In the genomic region with DNA sequence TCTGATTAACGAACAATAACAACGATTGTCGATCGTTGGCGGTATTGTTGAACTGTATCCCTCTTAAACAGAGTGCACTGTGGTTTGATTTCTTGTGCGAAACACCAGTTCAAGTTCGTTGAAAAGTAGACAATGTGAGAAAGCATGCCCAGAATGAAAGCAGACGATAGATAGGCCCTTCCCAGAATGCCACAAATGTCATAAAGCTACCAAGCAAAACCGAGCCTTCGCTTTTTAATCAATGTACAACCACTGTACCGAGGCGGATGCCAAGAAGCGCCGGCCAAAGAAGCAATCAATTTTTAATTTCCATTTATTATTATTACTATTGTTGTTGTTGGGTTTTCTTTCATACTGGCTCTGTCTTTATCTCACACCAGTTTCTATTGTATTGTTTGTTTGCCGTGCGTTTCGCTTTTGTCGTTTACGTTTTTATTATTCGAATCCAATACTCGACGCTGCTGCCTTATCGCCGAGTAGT, we compare ENCODE assay signal across 1 fruit fly cellular context.
TF ChIP-seq lines count a peak whose summit lies in the region.

No protein-coding gene starts in this region.

TF ChIP-seq in whole organism, embryonic, 481 proteins besides CTCF, POLR2A, EP300 and RAD21 (continued from another document and continues in another):
- peak; percentile 9 for TF ChIP-seq CG10274 (GFP tag; optimal IDR thresholded peaks at IDR 0.05; lab: Kevin White, UChicago)
- TF ChIP-seq CG10267 (tag; optimal IDR thresholded peaks at IDR 0.05; lab: Kevin White, UChicago) = peak; percentile 52
- peak; percentile 77 for TF ChIP-seq CG4730 (GFP tag; IDR thresholded peaks at IDR 0.05; lab: Robert Waterston, UW)
- no peak for TF ChIP-seq CG6765 (GFP tag; optimal IDR thresholded peaks at IDR 0.05; lab: Kevin White, UChicago)
- peak; percentile 82 for TF ChIP-seq vfl (GFP tag; optimal IDR thresholded peaks at IDR 0.05; lab: Kevin White, UChicago)
- TF ChIP-seq CG17612 (GFP tag; IDR thresholded peaks at IDR 0.05; lab: Robert Waterston, UW) = peak; percentile 59; the same call in 1 of the 2 replicates
- TF ChIP-seq vnd (GFP tag; IDR thresholded peaks at IDR 0.05; lab: Robert Waterston, UW; ENCODE audit: partially characterized antibody) = no peak
- peak; percentile 70 for TF ChIP-seq dm (GFP tag; optimal IDR thresholded peaks at IDR 0.05; lab: Kevin White, UChicago)
- no peak for TF ChIP-seq HLH4C (GFP tag; IDR thresholded peaks at IDR 0.05; lab: Robert Waterston, UW; ENCODE audit: partially characterized antibody)
- peak; percentile 50 for TF ChIP-seq CG6254 (GFP tag; optimal IDR thresholded peaks at IDR 0.05; lab: Kevin White, UChicago)
- TF ChIP-seq tx (GFP tag; optimal IDR thresholded peaks at IDR 0.05; lab: Kevin White, UChicago) = peak; percentile 82
- TF ChIP-seq wor (GFP tag; IDR thresholded peaks at IDR 0.05; lab: Robert Waterston, UW) = peak; percentile 78
- peak; percentile 68; the same call in 1 of the 2 replicates for TF ChIP-seq CG16779 (GFP tag; IDR thresholded peaks at IDR 0.05; lab: Robert Waterston, UW)
- peak; percentile 84 for TF ChIP-seq CG7556 (GFP tag; optimal IDR thresholded peaks at IDR 0.05; lab: Kevin White, UChicago)
- no peak for TF ChIP-seq sna (GFP tag; IDR thresholded peaks at IDR 0.05; lab: Robert Waterston, UW; ENCODE audit: partially characterized antibody)
- TF ChIP-seq mam (GFP tag; optimal IDR thresholded peaks at IDR 0.05; lab: Kevin White, UChicago) = peak; percentile 89
- TF ChIP-seq zfh2 (GFP tag; optimal IDR thresholded peaks at IDR 0.05; lab: Kevin White, UChicago) = peak; percentile 82
- TF ChIP-seq dan (GFP tag; IDR thresholded peaks at IDR 0.05; lab: Robert Waterston, UW) = no peak
- peak; percentile 81 for TF ChIP-seq CG14014 (GFP tag; IDR thresholded peaks at IDR 0.05; lab: Robert Waterston, UW)
- peak; percentile 24 for TF ChIP-seq psq (GFP tag; optimal IDR thresholded peaks at IDR 0.05; lab: Kevin White, UChicago)
- peak; percentile 72 for TF ChIP-seq B-H1 (GFP tag; IDR thresholded peaks at IDR 0.05; lab: Robert Waterston, UW)
- peak; percentile 62 for TF ChIP-seq CG18262 (tag; optimal IDR thresholded peaks at IDR 0.05; lab: Kevin White, UChicago)
- TF ChIP-seq CG15269 (tag; optimal IDR thresholded peaks at IDR 0.05; lab: Kevin White, UChicago) = peak; percentile 88
- peak; percentile 79 for TF ChIP-seq cwo (GFP tag; optimal IDR thresholded peaks at IDR 0.05; lab: Kevin White, UChicago)
- peak; percentile 91 for TF ChIP-seq CG32532 (GFP tag; IDR thresholded peaks at IDR 0.05; lab: Robert Waterston, UW)
- TF ChIP-seq CG3838 (GFP tag; optimal IDR thresholded peaks at IDR 0.05; lab: Kevin White, UChicago) = peak; percentile 65
- peak; percentile 43; the same call in 2 of the 3 replicates for TF ChIP-seq sr (GFP tag; IDR thresholded peaks at IDR 0.05; lab: Robert Waterston, UW)
- peak; percentile 95 for TF ChIP-seq ci (GFP tag; IDR thresholded peaks at IDR 0.05; lab: Robert Waterston, UW)
- peak; percentile 82 for TF ChIP-seq ara (GFP tag; IDR thresholded peaks at IDR 0.05; lab: Robert Waterston, UW)
- TF ChIP-seq dimm (GFP tag; IDR thresholded peaks at IDR 0.05; lab: Robert Waterston, UW) = 0 out of 2 replicates have a peak, but pooled peaks have one; percentile 46
- TF ChIP-seq CG13123 (GFP tag; optimal IDR thresholded peaks at IDR 0.05; lab: Kevin White, UChicago) = peak; percentile 65
- TF ChIP-seq CG17829 (tag; optimal IDR thresholded peaks at IDR 0.05; lab: Kevin White, UChicago) = peak; percentile 47
- TF ChIP-seq Dip2 (GFP tag; IDR thresholded peaks at IDR 0.05; lab: Robert Waterston, UW) = 0 out of 2 replicates have a peak, but pooled peaks have one; percentile 36
- TF ChIP-seq Hey (tag; optimal IDR thresholded peaks at IDR 0.05; lab: Kevin White, UChicago) = peak; percentile 17
- no peak for TF ChIP-seq stwl (tag; optimal IDR thresholded peaks at IDR 0.05; lab: Kevin White, UChicago)
- no peak for TF ChIP-seq CG7271 (tag; optimal IDR thresholded peaks at IDR 0.05; lab: Kevin White, UChicago)
- no peak for TF ChIP-seq Dfd (GFP tag; optimal IDR thresholded peaks at IDR 0.05; lab: Kevin White, UChicago)
- peak; percentile 54 for TF ChIP-seq CG3163 (GFP tag; optimal IDR thresholded peaks at IDR 0.05; lab: Kevin White, UChicago)
- peak; percentile 78 for TF ChIP-seq CG8944 (GFP tag; optimal IDR thresholded peaks at IDR 0.05; lab: Kevin White, UChicago)
- TF ChIP-seq stc (GFP tag; IDR thresholded peaks at IDR 0.05; lab: Robert Waterston, UW) = peak; percentile 86
- TF ChIP-seq phol (tag; optimal IDR thresholded peaks at IDR 0.05; lab: Kevin White, UChicago) = peak; percentile 76
- TF ChIP-seq CG30403 (GFP tag; optimal IDR thresholded peaks at IDR 0.05; lab: Kevin White, UChicago) = peak; percentile 83
- peak; percentile 87 for TF ChIP-seq gro (GFP tag; optimal IDR thresholded peaks at IDR 0.05; lab: Kevin White, UChicago)
- TF ChIP-seq CG13287 (GFP tag; IDR thresholded peaks at IDR 0.05; lab: Robert Waterston, UW; ENCODE audit: partially characterized antibody) = peak; percentile 28; the same call in 1 of the 2 replicates
- TF ChIP-seq sens-2 (GFP tag; IDR thresholded peaks at IDR 0.05; lab: Robert Waterston, UW) = peak; percentile 27; the same call in 1 of the 2 replicates
- TF ChIP-seq CG8765 (GFP tag; IDR thresholded peaks at IDR 0.05; lab: Robert Waterston, UW) = peak; percentile 57; the same call in 1 of the 2 replicates
- TF ChIP-seq CG4707 (GFP tag; optimal IDR thresholded peaks at IDR 0.05; lab: Kevin White, UChicago) = peak; percentile 74
- TF ChIP-seq luna (GFP tag; optimal IDR thresholded peaks at IDR 0.05; lab: Kevin White, UChicago) = peak; percentile 51
- peak; percentile 63 for TF ChIP-seq disco-r (GFP tag; optimal IDR thresholded peaks at IDR 0.05; lab: Kevin White, UChicago)
- TF ChIP-seq dysf (GFP tag; IDR thresholded peaks at IDR 0.05; lab: Robert Waterston, UW) = peak; percentile 90
- peak; percentile 76 for TF ChIP-seq ems (GFP tag; optimal IDR thresholded peaks at IDR 0.05; lab: Kevin White, UChicago)
- peak; percentile 43 for TF ChIP-seq CG17802 (tag; optimal IDR thresholded peaks at IDR 0.05; lab: Kevin White, UChicago)
- TF ChIP-seq ken (GFP tag; IDR thresholded peaks at IDR 0.05; lab: Robert Waterston, UW) = peak; percentile 87
- peak; percentile 96 for TF ChIP-seq sens (GFP tag; lab: Kevin White, UChicago)
- TF ChIP-seq CG12071 (GFP tag; optimal IDR thresholded peaks at IDR 0.05; lab: Kevin White, UChicago) = peak; percentile 87
- TF ChIP-seq CG10431 (GFP tag; optimal IDR thresholded peaks at IDR 0.05; lab: Kevin White, UChicago) = no peak
- peak; percentile 87 for TF ChIP-seq HLH3B (GFP tag; IDR thresholded peaks at IDR 0.05; lab: Robert Waterston, UW)
- TF ChIP-seq CG11695 (GFP tag; IDR thresholded peaks at IDR 0.05; lab: Robert Waterston, UW) = peak; percentile 89
- TF ChIP-seq CG10565 (GFP tag; optimal IDR thresholded peaks at IDR 0.05; lab: Kevin White, UChicago) = no peak
- peak; percentile 75 for TF ChIP-seq nau (GFP tag; optimal IDR thresholded peaks at IDR 0.05; lab: Kevin White, UChicago)
- peak; percentile 78 for TF ChIP-seq onecut (GFP tag; IDR thresholded peaks at IDR 0.05; lab: Robert Waterston, UW)
- TF ChIP-seq Stat92E (GFP tag; optimal IDR thresholded peaks at IDR 0.05; lab: Kevin White, UChicago) = no peak
- peak; percentile 56 for TF ChIP-seq gcm2 (GFP tag; optimal IDR thresholded peaks at IDR 0.05; lab: Kevin White, UChicago)
- TF ChIP-seq CG13424 (tag; optimal IDR thresholded peaks at IDR 0.05; lab: Kevin White, UChicago) = peak; percentile 63
- peak; percentile 75 for TF ChIP-seq Blimp-1 (GFP tag; optimal IDR thresholded peaks at IDR 0.05; lab: Kevin White, UChicago)
- TF ChIP-seq rib (GFP tag; IDR thresholded peaks at IDR 0.05; lab: Robert Waterston, UW) = peak; percentile 68
- TF ChIP-seq CG15696 (tag; optimal IDR thresholded peaks at IDR 0.05; lab: Kevin White, UChicago) = no peak
- TF ChIP-seq CG16863 (GFP tag; optimal IDR thresholded peaks at IDR 0.05; lab: Kevin White, UChicago) = peak; percentile 80
- peak; percentile 66 for TF ChIP-seq CG4360 (GFP tag; IDR thresholded peaks at IDR 0.05; lab: Robert Waterston, UW)
- peak; percentile 82 for TF ChIP-seq CG32772 (GFP tag; IDR thresholded peaks at IDR 0.05; lab: Robert Waterston, UW)
- TF ChIP-seq gsb (GFP tag; IDR thresholded peaks at IDR 0.05; lab: Robert Waterston, UW) = peak; percentile 85
- TF ChIP-seq CHES-1-like (GFP tag; optimal IDR thresholded peaks at IDR 0.05; lab: Kevin White, UChicago) = peak; percentile 67
- peak; percentile 16 for TF ChIP-seq CG15073 (GFP tag; optimal IDR thresholded peaks at IDR 0.05; lab: Kevin White, UChicago)
- peak; percentile 86 for TF ChIP-seq CG11504 (tag; optimal IDR thresholded peaks at IDR 0.05; lab: Kevin White, UChicago)
- TF ChIP-seq CG2129 (GFP tag; IDR thresholded peaks at IDR 0.05; lab: Robert Waterston, UW; ENCODE audit: partially characterized antibody) = no peak
- TF ChIP-seq Fer1 (GFP tag; optimal IDR thresholded peaks at IDR 0.05; lab: Kevin White, UChicago) = peak; percentile 76
- TF ChIP-seq CG3995 (GFP tag; optimal IDR thresholded peaks at IDR 0.05; lab: Kevin White, UChicago) = peak; percentile 29
- TF ChIP-seq Usf (GFP tag; optimal IDR thresholded peaks at IDR 0.05; lab: Kevin White, UChicago) = peak; percentile 35
- TF ChIP-seq CG2202 (tag; optimal IDR thresholded peaks at IDR 0.05; lab: Kevin White, UChicago) = peak; percentile 40
- peak; percentile 87 for TF ChIP-seq chm (GFP tag; IDR thresholded peaks at IDR 0.05; lab: Robert Waterston, UW)
- peak in 1 of 3 experiments; percentile 11 for TF ChIP-seq lola (GFP tag; optimal IDR thresholded peaks at IDR 0.05; lab: Kevin White, UChicago)
- peak; percentile 37 for TF ChIP-seq CG13624 (GFP tag; optimal IDR thresholded peaks at IDR 0.05; lab: Kevin White, UChicago)
- TF ChIP-seq CG4404 (GFP tag; IDR thresholded peaks at IDR 0.05; lab: Robert Waterston, UW) = peak; percentile 59
- peak; percentile 72 for TF ChIP-seq al (GFP tag; IDR thresholded peaks at IDR 0.05; lab: Robert Waterston, UW)
- peak; percentile 65 for TF ChIP-seq kay (GFP tag; optimal IDR thresholded peaks at IDR 0.05; lab: Kevin White, UChicago)
- TF ChIP-seq fd96Cb (tag; optimal IDR thresholded peaks at IDR 0.05; lab: Kevin White, UChicago) = peak; percentile 78
- peak; percentile 84 for TF ChIP-seq CG17359 (tag; optimal IDR thresholded peaks at IDR 0.05; lab: Kevin White, UChicago)
- TF ChIP-seq CG31224 (GFP tag; IDR thresholded peaks at IDR 0.05; lab: Robert Waterston, UW) = peak; percentile 79
- peak; percentile 86 for TF ChIP-seq PHDP (tag; optimal IDR thresholded peaks at IDR 0.05; lab: Kevin White, UChicago)
- peak; percentile 51 for TF ChIP-seq Dip3 (GFP tag; optimal IDR thresholded peaks at IDR 0.05; lab: Kevin White, UChicago)
- peak; percentile 87 for TF ChIP-seq Awh (GFP tag; IDR thresholded peaks at IDR 0.05; lab: Robert Waterston, UW)
- TF ChIP-seq tgo (GFP tag; IDR thresholded peaks at IDR 0.05; lab: Robert Waterston, UW) = peak; percentile 86
- 0 out of 2 replicates have a peak, but pooled peaks have one; percentile 20 for TF ChIP-seq bowl (GFP tag; IDR thresholded peaks at IDR 0.05; lab: Robert Waterston, UW)
- no peak for TF ChIP-seq usp (GFP tag; optimal IDR thresholded peaks at IDR 0.05; lab: Kevin White, UChicago)
- peak; percentile 57 for TF ChIP-seq Ets65A (GFP tag; lab: Kevin White, UChicago)
- no peak for TF ChIP-seq Elba2 (GFP tag; optimal IDR thresholded peaks at IDR 0.05; lab: Kevin White, UChicago)
- TF ChIP-seq Drgx (GFP tag; IDR thresholded peaks at IDR 0.05; lab: Robert Waterston, UW) = peak; percentile 77
- TF ChIP-seq ap (GFP tag; IDR thresholded peaks at IDR 0.05; lab: Robert Waterston, UW) = peak; percentile 67; the same call in 1 of the 2 replicates
- TF ChIP-seq Spps (tag; optimal IDR thresholded peaks at IDR 0.05; lab: Kevin White, UChicago) = peak; percentile 36
- peak; percentile 73 for TF ChIP-seq pho (GFP tag; optimal IDR thresholded peaks at IDR 0.05; lab: Kevin White, UChicago)
- TF ChIP-seq NC2β (GFP tag; optimal IDR thresholded peaks at IDR 0.05; lab: Kevin White, UChicago) = peak; percentile 61
- TF ChIP-seq dmrt99B (tag; optimal IDR thresholded peaks at IDR 0.05; lab: Kevin White, UChicago) = peak; percentile 89
- TF ChIP-seq row (GFP tag; IDR thresholded peaks at IDR 0.05; lab: Robert Waterston, UW) = peak; percentile 88
- peak; percentile 77 for TF ChIP-seq so (GFP tag; IDR thresholded peaks at IDR 0.05; lab: Robert Waterston, UW)
- peak; percentile 58 for TF ChIP-seq da (GFP tag; optimal IDR thresholded peaks at IDR 0.05; lab: Kevin White, UChicago)
- TF ChIP-seq CG33557 (GFP tag; optimal IDR thresholded peaks at IDR 0.05; lab: Kevin White, UChicago) = no peak
- TF ChIP-seq Nf-YB (GFP tag; optimal IDR thresholded peaks at IDR 0.05; lab: Kevin White, UChicago) = peak; percentile 38
- no peak for TF ChIP-seq eve (GFP tag; optimal IDR thresholded peaks at IDR 0.05; lab: Kevin White, UChicago)
- no peak for TF ChIP-seq ac (GFP tag; optimal IDR thresholded peaks at IDR 0.05; lab: Kevin White, UChicago)
- peak; percentile 87 for TF ChIP-seq CG12219 (GFP tag; optimal IDR thresholded peaks at IDR 0.05; lab: Kevin White, UChicago)
- no peak for TF ChIP-seq zf30C (GFP tag; optimal IDR thresholded peaks at IDR 0.05; lab: Kevin White, UChicago)
- peak; percentile 62 for TF ChIP-seq D19B (GFP tag; optimal IDR thresholded peaks at IDR 0.05; lab: Kevin White, UChicago)
- peak; percentile 53 for TF ChIP-seq CG13296 (GFP tag; optimal IDR thresholded peaks at IDR 0.05; lab: Kevin White, UChicago)
- TF ChIP-seq grau (tag; optimal IDR thresholded peaks at IDR 0.05; lab: Kevin White, UChicago) = peak; percentile 86
- peak; percentile 91 for TF ChIP-seq Ptx1 (GFP tag; IDR thresholded peaks at IDR 0.05; lab: Robert Waterston, UW)
- no peak for TF ChIP-seq tll (GFP tag; optimal IDR thresholded peaks at IDR 0.05; lab: Kevin White, UChicago)
- peak; percentile 81 to 91 for TF ChIP-seq dpn (GFP tag; optimal IDR thresholded peaks at IDR 0.05; lab: Kevin White, UChicago)
- TF ChIP-seq Trl (optimal IDR thresholded peaks at IDR 0.05; lab: Kevin White, UChicago) = no peak
- TF ChIP-seq Trl (GFP tag; optimal IDR thresholded peaks at IDR 0.05; lab: Kevin White, UChicago) = peak; percentile 54
- no peak for TF ChIP-seq amos (GFP tag; IDR thresholded peaks at IDR 0.05; lab: Robert Waterston, UW; ENCODE audit: partially characterized antibody)
- peak; percentile 77 for TF ChIP-seq CG17568 (GFP tag; optimal IDR thresholded peaks at IDR 0.05; lab: Kevin White, UChicago)
- no peak for TF ChIP-seq HLHmδ (GFP tag; optimal IDR thresholded peaks at IDR 0.05; lab: Kevin White, UChicago)
- TF ChIP-seq Hmx (GFP tag; optimal IDR thresholded peaks at IDR 0.05; lab: Kevin White, UChicago) = no peak
- TF ChIP-seq MTF-1 (GFP tag; optimal IDR thresholded peaks at IDR 0.05; lab: Kevin White, UChicago; ENCODE audit: borderline replicate concordance) = peak; percentile 71
- peak; percentile 56 for TF ChIP-seq croc (GFP tag; conservative IDR thresholded peaks at IDR 0.05; lab: Robert Waterston, UW)
